Worm (Caenorhabditis elegans) whole organism, mixed stage, embryonic: Measurements from ENCODE around the gene degl-1.
A peak's percentile ranks its signal among the peaks of the same experiment; 100 is the strongest.

Source experiments
- M03D4.4 ChIP-seq: sonication (generic microtip); optimal IDR thresholded peaks from 2 replicates; lab custom pipeline; 2017; ENCODE audit warnings: mild to moderate bottlenecking, missing genetic modification characterization, missing compliant biosample characterization
- bed-3 ChIP-seq: fragments of 200-800 bp; sonication (Bioruptor generic); optimal IDR thresholded peaks from 3 replicates; lab custom pipeline; 2018; ENCODE audit warnings: mild to moderate bottlenecking, missing genetic modification characterization, moderate library complexity, missing compliant biosample characterization
- blmp-1 ChIP-seq: fragments of 150-350 bp; optimal IDR thresholded peaks from 2 replicates; lab custom pipeline; 2014; ENCODE audit warnings: missing biosample characterization, missing genetic modification characterization
- ceh-39 ChIP-seq: fragments of 150-350 bp; optimal IDR thresholded peaks from 2 replicates; lab custom pipeline; 2014; ENCODE audit warnings: missing biosample characterization, missing genetic modification characterization
- ceh-43 ChIP-seq: fragments of 200-800 bp; sonication (Bioruptor generic); optimal IDR thresholded peaks from 2 replicates; lab custom pipeline; 2018; ENCODE audit warnings: mild to moderate bottlenecking, missing genetic modification characterization, moderate library complexity, missing compliant biosample characterization
- ceh-83 ChIP-seq: fragments of 200-800 bp; sonication (Bioruptor generic); optimal IDR thresholded peaks from 2 replicates; lab custom pipeline; 2018; ENCODE audit warnings: mild to moderate bottlenecking, missing genetic modification characterization, missing compliant biosample characterization
- ces-1 ChIP-seq: fragments of 150-350 bp; optimal IDR thresholded peaks from 2 replicates; lab custom pipeline; 2014; ENCODE audit warnings: missing biosample characterization, missing genetic modification reagents, missing genetic modification characterization
- cnd-1 ChIP-seq: fragments of 200-800 bp; sonication (Bioruptor generic); optimal IDR thresholded peaks from 2 replicates; lab custom pipeline; 2018; ENCODE audit warnings: mild to moderate bottlenecking, missing genetic modification characterization, missing compliant biosample characterization
- drap-1 ChIP-seq: fragments of 200-800 bp; sonication (Bioruptor generic); optimal IDR thresholded peaks from 3 replicates; lab custom pipeline; 2018; ENCODE audit warnings: mild to moderate bottlenecking, missing genetic modification characterization, missing compliant biosample characterization
- elt-3 ChIP-seq: fragments of 150-350 bp; optimal IDR thresholded peaks from 2 replicates; lab custom pipeline; 2014; ENCODE audit warnings: missing biosample characterization, missing genetic modification characterization
- flh-1 ChIP-seq: fragments of 200-800 bp; sonication (Bioruptor generic); optimal IDR thresholded peaks from 2 replicates; lab custom pipeline; 2018; ENCODE audit warnings: mild to moderate bottlenecking, missing genetic modification characterization, moderate library complexity, missing compliant biosample characterization
- ham-2 ChIP-seq: fragments of 200-800 bp; sonication (Bioruptor generic); optimal IDR thresholded peaks from 2 replicates; lab custom pipeline; 2018; ENCODE audit warnings: mild to moderate bottlenecking, missing genetic modification characterization, missing compliant biosample characterization
- hlh-1 ChIP-seq: fragments of 150-350 bp; optimal IDR thresholded peaks from 2 replicates; lab custom pipeline; 2014; ENCODE audit warnings: missing biosample characterization, missing genetic modification reagents, missing genetic modification characterization
- lin-13 ChIP-seq: fragments of 150-350 bp; optimal IDR thresholded peaks from 2 replicates; lab custom pipeline; 2014; ENCODE audit warnings: missing biosample characterization, missing genetic modification characterization
- lin-32 ChIP-seq: fragments of 200-800 bp; sonication (Bioruptor generic); optimal IDR thresholded peaks from 2 replicates; lab custom pipeline; 2018; ENCODE audit warnings: mild to moderate bottlenecking, missing genetic modification characterization, missing compliant biosample characterization
- lsy-2 ChIP-seq: fragments of 150-350 bp; optimal IDR thresholded peaks from 2 replicates; lab custom pipeline; 2014; ENCODE audit warnings: missing biosample characterization, missing genetic modification characterization
- mab-5 ChIP-seq: fragments of 150-350 bp; optimal IDR thresholded peaks from 2 replicates; lab custom pipeline; 2014; ENCODE audit warnings: missing biosample characterization, missing genetic modification characterization
- mep-1 ChIP-seq: fragments of 150-350 bp; optimal IDR thresholded peaks from 2 replicates; lab custom pipeline; 2017; ENCODE audit warnings: missing biosample characterization, missing genetic modification reagents, missing genetic modification characterization, inconsistent platforms
- mls-2 ChIP-seq: sonication (generic microtip); optimal IDR thresholded peaks from 2 replicates; lab custom pipeline; 2016; ENCODE audit warnings: mild to moderate bottlenecking, missing genetic modification characterization, moderate library complexity, missing compliant biosample characterization
- nhr-12 ChIP-seq: fragments of 150-350 bp; optimal IDR thresholded peaks from 2 replicates; lab custom pipeline; 2014; ENCODE audit warnings: missing biosample characterization, missing genetic modification characterization
- nhr-237 ChIP-seq: fragments of 150-350 bp; optimal IDR thresholded peaks from 2 replicates; lab custom pipeline; 2014; ENCODE audit warnings: missing biosample characterization, missing genetic modification characterization
- nhr-28 ChIP-seq: fragments of 150-350 bp; optimal IDR thresholded peaks from 2 replicates; lab custom pipeline; 2014; ENCODE audit warnings: missing biosample characterization, missing genetic modification characterization
- nhr-76 ChIP-seq: sonication (generic microtip); optimal IDR thresholded peaks from 2 replicates; lab custom pipeline; 2017; ENCODE audit warnings: missing biosample characterization, missing genetic modification characterization
- pha-4 ChIP-seq: fragments of 150-350 bp; optimal IDR thresholded peaks from 2 replicates; lab custom pipeline; 2018; ENCODE audit warnings: missing biosample characterization, missing genetic modification reagents, missing genetic modification characterization
- snpc-4 ChIP-seq: fragments of 150-350 bp; optimal IDR thresholded peaks from 2 replicates; lab custom pipeline; 2014; ENCODE audit warnings: missing biosample characterization, missing genetic modification characterization
- sptf-1 ChIP-seq: sonication (generic microtip); optimal IDR thresholded peaks from 2 replicates; lab custom pipeline; 2017; ENCODE audit warnings: mild to moderate bottlenecking, missing genetic modification characterization, moderate library complexity, missing compliant biosample characterization
- tbx-8 ChIP-seq: fragments of 200-800 bp; sonication (Bioruptor generic); optimal IDR thresholded peaks from 2 replicates; lab custom pipeline; 2018; ENCODE audit warnings: mild to moderate bottlenecking, missing genetic modification characterization, moderate library complexity, missing compliant biosample characterization
- unc-39 ChIP-seq: fragments of 150-350 bp; optimal IDR thresholded peaks from 2 replicates; lab custom pipeline; 2014; ENCODE audit warnings: missing biosample characterization, missing genetic modification characterization
- unc-62 ChIP-seq: fragments of 150-350 bp; optimal IDR thresholded peaks from 2 replicates; lab custom pipeline; 2014; ENCODE audit warnings: missing biosample characterization, missing genetic modification reagents, missing genetic modification characterization
- zip-8 ChIP-seq: fragments of 150-350 bp; optimal IDR thresholded peaks from 2 replicates; lab custom pipeline; 2014; ENCODE audit warnings: missing biosample characterization, missing genetic modification characterization
- ztf-11 ChIP-seq: fragments of 150-350 bp; optimal IDR thresholded peaks from 2 replicates; lab custom pipeline; 2014; ENCODE audit warnings: missing biosample characterization, missing genetic modification characterization

Gene degl-1

ce11 chrIV:14766382-14766781, 4.8 kb downstream of the degl-1 start, which contains the start of gene vti-1:
TSS of gene vti-1 (minus strand) at chrIV:14766665.
- TF ChIP-seq snpc-4 (no peak), blmp-1 (tag; lab: Kevin White, UChicago) (no peak), unc-62 (no peak), ces-1 (GFP tag; lab: Kevin White, UChicago) (no peak), ceh-83 (no peak), lsy-2 (tag; lab: Kevin White, UChicago) (no peak), lin-32 (no peak), nhr-28 (no peak), lin-13 (tag; lab: Kevin White, UChicago) (no peak), hlh-1 (no peak), M03D4.4 (no peak), mls-2 (tag; lab: Kevin White, UChicago) (no peak), flh-1 (GFP tag; lab: Kevin White, UChicago) (no peak), mab-5 (tag; lab: Kevin White, UChicago) (no peak), elt-3 (no peak), nhr-237 (no peak)

- TF ChIP-seq M03D4.4 = no peak
- TF ChIP-seq sptf-1 (tag; lab: Kevin White, UChicago) = no peak
- TF ChIP-seq lsy-2 (tag; lab: Kevin White, UChicago) = no peak
- no peak for TF ChIP-seq ceh-39 (tag; lab: Kevin White, UChicago)
- TF ChIP-seq ceh-83 = no peak
- TF ChIP-seq mls-2 (tag; lab: Kevin White, UChicago) = no peak
Measured at ce11 chrIV:14765336-14765735, 5.9 kb downstream of the degl-1 start, which contains the start of gene Y57G11C.5. TSS of gene Y57G11C.5 (minus strand) at chrIV:14765436.

- TF ChIP-seq ztf-11 (tag; lab: Kevin White, UChicago) (no peak), ces-1 (GFP tag; lab: Kevin White, UChicago) (no peak), mep-1 (no peak), tbx-8 (no peak), flh-1 (GFP tag; lab: Kevin White, UChicago) (no peak), drap-1 (GFP tag; lab: Kevin White, UChicago) (no peak), bed-3 (GFP tag; lab: Kevin White, UChicago) (no peak)
Measured at ce11 chrIV:14764719-14765173, 6.5 kb downstream of the degl-1 start.

- TF ChIP-seq unc-39 (tag; lab: Kevin White, UChicago) = no peak
- no peak for TF ChIP-seq mab-5 (tag; lab: Kevin White, UChicago)
- no peak for TF ChIP-seq lsy-2 (tag; lab: Kevin White, UChicago)
- no peak for TF ChIP-seq cnd-1 (tag; lab: Kevin White, UChicago)
- no peak for TF ChIP-seq M03D4.4
- no peak for TF ChIP-seq tbx-8
- no peak for TF ChIP-seq nhr-12 (tag; lab: Kevin White, UChicago)
- TF ChIP-seq nhr-76 = no peak
- TF ChIP-seq ceh-83 = no peak
- no peak for TF ChIP-seq sptf-1 (tag; lab: Kevin White, UChicago)
- TF ChIP-seq mls-2 (tag; lab: Kevin White, UChicago) = no peak
- no peak for TF ChIP-seq ham-2 (GFP tag; lab: Kevin White, UChicago)
- TF ChIP-seq lin-13 (tag; lab: Kevin White, UChicago) = no peak
- TF ChIP-seq elt-3 = no peak
- TF ChIP-seq nhr-28 = no peak
- TF ChIP-seq ces-1 (GFP tag; lab: Kevin White, UChicago) = no peak
Measured at ce11 chrIV:14763938-14764718, 7.1 kb downstream of the degl-1 start.

ce11 chrIV:14763348-14763747, 7.9 kb downstream of the degl-1 start:
- TF ChIP-seq unc-62 (peak; percentile 43), ces-1 (GFP tag; lab: Kevin White, UChicago) (peak; percentile 12), mep-1 (peak; percentile 26)

DNA sequence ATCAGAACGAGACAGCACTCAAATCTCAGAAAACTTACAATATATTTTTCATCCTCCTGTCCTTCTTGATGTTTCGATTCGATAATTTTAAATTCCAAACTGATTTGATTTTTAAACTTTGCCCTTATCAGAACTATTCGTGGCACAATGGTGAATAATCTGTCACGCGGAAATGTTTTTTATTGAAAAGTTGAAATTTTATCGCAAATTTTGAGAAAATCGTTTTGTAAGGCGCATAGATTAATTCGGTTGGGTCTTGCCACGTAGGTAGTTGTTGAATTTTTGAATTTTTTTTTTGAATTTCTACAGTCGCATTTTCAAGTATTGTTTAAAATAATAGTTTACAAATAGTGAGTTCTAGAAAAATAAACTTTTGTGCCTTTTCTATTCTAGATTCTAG, 10.4 kb downstream of the degl-1 start, which contains the start of gene ptp-5.2:
ptp-5.2 (minus strand) TSS at position 101 of the 400 bp plus-strand sequence.
- TF ChIP-seq pha-4 (tag; lab: Kevin White, UChicago) = no peak
- TF ChIP-seq nhr-76 = no peak
- TF ChIP-seq drap-1 (GFP tag; lab: Kevin White, UChicago) = no peak
- no peak for TF ChIP-seq lin-32
- no peak for TF ChIP-seq ceh-43 (GFP tag; lab: Kevin White, UChicago)
- TF ChIP-seq zip-8 (tag; lab: Kevin White, UChicago) = no peak
